Fruit fly (Drosophila melanogaster) whole organism, embryonic: Measurements from ENCODE around the gene CG8564.

ENCODE experiments used
- B-H2 ChIP-seq: fragments of 200-800 bp; sonication (Bioruptor generic); optimal IDR thresholded peaks from 2 replicates; lab custom pipeline; 2018; ENCODE audit warnings: missing biosample characterization, mild to moderate bottlenecking, missing genetic modification characterization
- CG10366 ChIP-seq: fragments of 200-800 bp; sonication (Bioruptor generic); IDR thresholded peaks from 2 replicates; pipeline ENCODE4 v1.3.6; 2022; ENCODE audit warnings: missing biosample characterization, missing genetic modification characterization
- CG11093 ChIP-seq: fragments of 200-800 bp; sonication (Bioruptor generic); IDR thresholded peaks from 3 replicates; pipeline ENCODE4 v1.3.6; 2022; ENCODE audit warnings: missing biosample characterization, missing genetic modification characterization
- CG18262 ChIP-seq: fragments of 200-800 bp; optimal IDR thresholded peaks from 3 replicates; lab custom pipeline; 2019; ENCODE audit warnings: missing biosample characterization, mild to moderate bottlenecking, missing genetic modification characterization, moderate library complexity
- CG2678 ChIP-seq: fragments of 200-800 bp; sonication (Bioruptor generic); optimal IDR thresholded peaks from 3 replicates; lab custom pipeline; 2019; ENCODE audit warnings: missing biosample characterization, mild to moderate bottlenecking, missing genetic modification characterization, moderate library complexity
- CG31441 ChIP-seq: fragments of 200-800 bp; sonication (Bioruptor generic); IDR thresholded peaks from 2 replicates; pipeline ENCODE4 v1.3.6; 2022; ENCODE audit warnings: missing biosample characterization, missing genetic modification characterization
- CG34422 ChIP-seq: fragments of 200-800 bp; sonication (Bioruptor generic); IDR thresholded peaks from 3 replicates; pipeline ENCODE4 v1.3.6; 2022; ENCODE audit warnings: missing biosample characterization, missing genetic modification characterization
- CG3995 ChIP-seq: fragments of 200-800 bp; sonication (Bioruptor generic); optimal IDR thresholded peaks from 3 replicates; lab custom pipeline; 2016; ENCODE audit warnings: missing biosample characterization, missing genetic modification characterization
- CG4820 ChIP-seq: fragments of 200-800 bp; sonication (Bioruptor generic); optimal IDR thresholded peaks from 3 replicates; lab custom pipeline; 2016; ENCODE audit warnings: missing biosample characterization, missing genetic modification characterization
- CG5245 ChIP-seq: fragments of 200-800 bp; sonication (Bioruptor generic); optimal IDR thresholded peaks from 3 replicates; lab custom pipeline; 2016; ENCODE audit warnings: missing biosample characterization, missing genetic modification characterization
- CG6813 ChIP-seq: fragments of 200-800 bp; sonication (Bioruptor generic); optimal IDR thresholded peaks from 2 replicates; lab custom pipeline; 2017; ENCODE audit warnings: missing biosample characterization, missing genetic modification characterization, mild to moderate bottlenecking, moderate library complexity, missing genetic modification reagents
- Doc2 ChIP-seq: fragments of 200-800 bp; sonication (Bioruptor generic); IDR thresholded peaks from 2 replicates; pipeline ENCODE4 v1.3.6; 2022; ENCODE audit warnings: missing biosample characterization, missing genetic modification characterization
- E2f1 ChIP-seq: fragments of 200-800 bp; sonication (Bioruptor generic); IDR thresholded peaks from 2 replicates; pipeline ENCODE4 v1.3.6; 2022; ENCODE audit warnings: missing biosample characterization, missing genetic modification characterization
- Fer1 ChIP-seq: fragments of 200-800 bp; sonication (Bioruptor generic); optimal IDR thresholded peaks from 2 replicates; lab custom pipeline; 2017; ENCODE audit warnings: missing biosample characterization, mild to moderate bottlenecking, missing genetic modification characterization
- HHEX ChIP-seq: fragments of 200-800 bp; sonication (Bioruptor generic); optimal IDR thresholded peaks from 3 replicates; lab custom pipeline; 2017; ENCODE audit warnings: missing biosample characterization, mild to moderate bottlenecking, missing genetic modification characterization, missing genetic modification reagents
- Med ChIP-seq: fragments of 200-800 bp; sonication (Bioruptor generic); peaks from one replicate; lab custom pipeline; 2016; ENCODE audit warnings: missing biosample characterization, missing genetic modification characterization, mild to moderate bottlenecking, inconsistent platforms, moderate library complexity
- Meics ChIP-seq: fragments of 200-800 bp; sonication (Bioruptor generic); optimal IDR thresholded peaks from 2 replicates; lab custom pipeline; 2017; ENCODE audit warnings: missing biosample characterization, mild to moderate bottlenecking, missing genetic modification characterization
- Nf-YB ChIP-seq: fragments of 200-800 bp; sonication (Bioruptor generic); optimal IDR thresholded peaks from 3 replicates; lab custom pipeline; 2019; ENCODE audit warnings: missing biosample characterization, mild to moderate bottlenecking, missing genetic modification characterization, moderate library complexity
- Opbp ChIP-seq: fragments of 200-800 bp; sonication (Bioruptor generic); IDR thresholded peaks from 3 replicates; pipeline ENCODE4 v1.3.6; 2022; ENCODE audit warnings: missing biosample characterization, missing genetic modification characterization; ENCODE audit not compliant: partially characterized antibody
- Ptx1 ChIP-seq: fragments of 200-800 bp; sonication (Bioruptor generic); IDR thresholded peaks from 2 replicates; pipeline ENCODE4 v1.3.6; 2022; ENCODE audit warnings: missing biosample characterization, missing genetic modification characterization
- Rfx ChIP-seq: fragments of 200-800 bp; sonication (Bioruptor generic); IDR thresholded peaks from 2 replicates; pipeline ENCODE4 v1.3.6; 2022; ENCODE audit warnings: missing biosample characterization, missing genetic modification characterization
- Rx ChIP-seq: fragments of 200-800 bp; sonication (Bioruptor generic); IDR thresholded peaks from 2 replicates; pipeline ENCODE4 v1.3.6; 2022; ENCODE audit warnings: missing biosample characterization, missing genetic modification characterization
- Scr ChIP-seq: fragments of 200-800 bp; sonication (Bioruptor generic); IDR thresholded peaks from 2 replicates; pipeline ENCODE4 v1.3.6; 2022; ENCODE audit warnings: missing biosample characterization, missing genetic modification characterization; ENCODE audit not compliant: partially characterized antibody
- Ssrp ChIP-seq: fragments of 200-800 bp; sonication (Bioruptor generic); optimal IDR thresholded peaks from 2 replicates; lab custom pipeline; 2018; ENCODE audit warnings: missing biosample characterization, mild to moderate bottlenecking, missing genetic modification characterization, moderate library complexity
- Taf1 ChIP-seq: fragments of 200-800 bp; sonication (Bioruptor generic); IDR thresholded peaks from 2 replicates; pipeline ENCODE4 v1.3.6; 2022; ENCODE audit warnings: missing biosample characterization, missing genetic modification characterization
- Trl ChIP-seq, 3 experiments: fragments of >200 bp in 2 of 3; fragments of 200-800 bp in 1 of 3; sonication (Bioruptor generic) in 1 of 3; optimal IDR thresholded peaks; 2 replicates in 1 of 3; 3 replicates in 2 of 3; lab custom pipeline; 2016 to 2017; ENCODE audit warnings: missing biosample characterization in 1 of 3, missing genetic modification characterization in 1 of 3
- abd-A ChIP-seq: fragments of 200-800 bp; sonication (Bioruptor generic); optimal IDR thresholded peaks from 3 replicates; lab custom pipeline; 2019; ENCODE audit warnings: missing biosample characterization, mild to moderate bottlenecking, missing genetic modification characterization, moderate library complexity
- ac ChIP-seq: fragments of 200-800 bp; sonication (Bioruptor generic); optimal IDR thresholded peaks from 3 replicates; lab custom pipeline; 2017; ENCODE audit warnings: missing biosample characterization, mild to moderate bottlenecking, missing genetic modification characterization
- ara ChIP-seq: fragments of 200-800 bp; sonication (Bioruptor generic); IDR thresholded peaks from 2 replicates; pipeline ENCODE4 v1.3.6; 2022; ENCODE audit warnings: missing biosample characterization, missing genetic modification characterization
- az2 ChIP-seq: fragments of 200-800 bp; sonication (Bioruptor generic); optimal IDR thresholded peaks from 3 replicates; lab custom pipeline; 2016; ENCODE audit warnings: missing biosample characterization, missing genetic modification characterization
- bbx ChIP-seq: fragments of 200-800 bp; sonication (Bioruptor generic); IDR thresholded peaks from 2 replicates; pipeline ENCODE4 v1.3.6; 2022; ENCODE audit warnings: missing biosample characterization, missing genetic modification characterization; ENCODE audit not compliant: partially characterized antibody
- chm ChIP-seq: fragments of 200-800 bp; sonication (Bioruptor generic); IDR thresholded peaks from 2 replicates; pipeline ENCODE4 v1.3.6; 2022; ENCODE audit warnings: missing biosample characterization, missing genetic modification characterization
- corto ChIP-seq: fragments of 200-800 bp; sonication (Bioruptor generic); optimal IDR thresholded peaks from 2 replicates; lab custom pipeline; 2016; ENCODE audit warnings: missing biosample characterization, mild to moderate bottlenecking, missing genetic modification characterization, moderate library complexity
- croc ChIP-seq: fragments of 200-800 bp; sonication (Bioruptor generic); conservative IDR thresholded peaks from 3 replicates; pipeline ENCODE4 v1.3.6; 2022; ENCODE audit warnings: missing biosample characterization, missing genetic modification characterization
- crol ChIP-seq: fragments of 200-800 bp; sonication (Bioruptor generic); IDR thresholded peaks from 2 replicates; pipeline ENCODE4 v1.3.6; 2022; ENCODE audit warnings: missing biosample characterization, missing genetic modification characterization
- gcm ChIP-seq: fragments of 200-800 bp; sonication (Bioruptor generic); optimal IDR thresholded peaks from 2 replicates; lab custom pipeline; 2019; ENCODE audit warnings: missing biosample characterization, mild to moderate bottlenecking, missing genetic modification characterization, moderate library complexity
- gem ChIP-seq: fragments of 200-800 bp; sonication (Bioruptor generic); optimal IDR thresholded peaks from 2 replicates; lab custom pipeline; 2019; ENCODE audit warnings: missing biosample characterization, mild to moderate bottlenecking, missing genetic modification characterization, moderate library complexity
- grn ChIP-seq: fragments of 200-800 bp; sonication (Bioruptor generic); optimal IDR thresholded peaks from 3 replicates; lab custom pipeline; 2017; ENCODE audit warnings: missing biosample characterization, missing genetic modification characterization
- gro ChIP-seq: fragments of 200-800 bp; sonication (Bioruptor generic); optimal IDR thresholded peaks from 2 replicates; lab custom pipeline; 2016; ENCODE audit warnings: missing biosample characterization, missing genetic modification characterization
- gsb-n ChIP-seq: fragments of 200-800 bp; sonication (Bioruptor generic); optimal IDR thresholded peaks from 3 replicates; lab custom pipeline; 2018; ENCODE audit warnings: missing biosample characterization, mild to moderate bottlenecking, missing genetic modification characterization
- jing ChIP-seq: fragments of 200-800 bp; sonication (Bioruptor generic); optimal IDR thresholded peaks from 2 replicates; lab custom pipeline; 2018; ENCODE audit warnings: missing biosample characterization, mild to moderate bottlenecking, missing genetic modification characterization
- pb ChIP-seq: fragments of 200-800 bp; sonication (Bioruptor generic); optimal IDR thresholded peaks from 3 replicates; lab custom pipeline; 2016; ENCODE audit warnings: missing biosample characterization, missing genetic modification characterization
- scrt ChIP-seq: fragments of 200-800 bp; sonication (Bioruptor generic); optimal IDR thresholded peaks from 2 replicates; lab custom pipeline; 2018; ENCODE audit warnings: missing biosample characterization, mild to moderate bottlenecking, missing genetic modification characterization, moderate library complexity
- sens ChIP-seq: fragments of 200-800 bp; sonication (Bioruptor generic); peaks from one replicate; lab custom pipeline; 2016; ENCODE audit warnings: missing biosample characterization, missing genetic modification characterization
- sim ChIP-seq: fragments of 200-800 bp; sonication (Bioruptor generic); IDR thresholded peaks from 2 replicates; pipeline ENCODE4 v1.3.6; 2022; ENCODE audit warnings: missing biosample characterization, missing genetic modification characterization
- stc ChIP-seq: fragments of 200-800 bp; sonication (Bioruptor generic); IDR thresholded peaks from 2 replicates; pipeline ENCODE4 v1.3.6; 2022; ENCODE audit warnings: missing biosample characterization, missing genetic modification characterization
- trem ChIP-seq: fragments of 200-800 bp; optimal IDR thresholded peaks from 3 replicates; lab custom pipeline; 2019; ENCODE audit warnings: missing biosample characterization, mild to moderate bottlenecking, missing genetic modification characterization, moderate library complexity
- unpg ChIP-seq: fragments of 200-800 bp; sonication (Bioruptor generic); optimal IDR thresholded peaks from 3 replicates; lab custom pipeline; 2018; ENCODE audit warnings: missing biosample characterization, mild to moderate bottlenecking, missing genetic modification characterization, moderate library complexity
- vvl ChIP-seq: fragments of 200-800 bp; sonication (Bioruptor generic); IDR thresholded peaks from 2 replicates; pipeline ENCODE4 v1.3.6; 2022; ENCODE audit warnings: missing biosample characterization, missing genetic modification characterization
- wek ChIP-seq: fragments of 200-800 bp; sonication (Bioruptor generic); optimal IDR thresholded peaks from 3 replicates; lab custom pipeline; 2018; ENCODE audit warnings: missing biosample characterization, mild to moderate bottlenecking, missing genetic modification characterization, moderate library complexity
- zfh1 ChIP-seq: fragments of 200-800 bp; sonication (Bioruptor generic); IDR thresholded peaks from 3 replicates; pipeline ENCODE4 v1.3.6; 2022; ENCODE audit warnings: missing biosample characterization, missing genetic modification characterization

CG8564 gene

DNA sequence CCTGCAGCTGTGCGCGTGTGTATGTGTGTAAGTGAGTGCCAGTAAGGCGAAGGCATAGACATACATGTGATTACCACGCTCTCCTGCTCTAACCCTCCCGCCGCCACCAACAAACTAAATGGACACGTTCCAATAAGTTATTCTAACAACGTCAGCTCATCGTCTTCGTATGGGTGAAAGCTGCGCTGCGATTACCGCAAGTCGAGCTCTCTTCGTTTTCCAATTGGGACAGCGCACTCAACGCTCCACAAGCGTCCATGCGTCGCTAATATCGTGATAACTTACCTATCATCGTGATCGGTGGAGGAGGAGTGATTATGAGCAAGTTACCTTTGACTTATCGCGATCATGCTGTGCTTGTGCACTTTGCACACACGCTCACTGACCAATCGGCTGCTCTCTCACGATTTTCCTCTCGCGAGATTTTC, 26.6 kb downstream of the CG8564 start (continued):
- TF ChIP-seq Trl (optimal IDR thresholded peaks at IDR 0.05; lab: Kevin White, UChicago) (peak; percentile 45 to 57), Trl (GFP tag; optimal IDR thresholded peaks at IDR 0.05; lab: Kevin White, UChicago) (no peak), pb (GFP tag; lab: Kevin White, UChicago) (no peak), CG31441 (GFP tag; lab: Robert Waterston, UW) (peak; percentile 39; the same call in 1 of the 2 replicates), E2f1 (GFP tag; lab: Robert Waterston, UW) (no peak), croc (GFP tag; lab: Robert Waterston, UW) (no peak), CG5245 (GFP tag; lab: Kevin White, UChicago) (peak; percentile 2), Fer1 (GFP tag; lab: Kevin White, UChicago) (peak; percentile 18), corto (GFP tag; lab: Kevin White, UChicago) (no peak), CG18262 (peak; percentile 2), CG6813 (GFP tag; lab: Kevin White, UChicago) (peak; percentile 18), grn (peak; percentile 94), B-H2 (no peak), ara (peak; percentile 46), abd-A (tag; lab: Kevin White, UChicago) (no peak), Rfx (GFP tag; lab: Robert Waterston, UW) (0 out of 2 replicates have a peak, but pooled peaks have one; percentile 25), CG3995 (peak; percentile 75), jing (GFP tag; lab: Kevin White, UChicago) (no peak), sim (GFP tag; lab: Robert Waterston, UW) (no peak), Ptx1 (GFP tag; lab: Robert Waterston, UW) (0 out of 2 replicates have a peak, but pooled peaks have one; percentile 20), Ssrp (tag; lab: Kevin White, UChicago) (no peak), Scr (GFP tag; lab: Robert Waterston, UW) (no peak), zfh1 (GFP tag; lab: Robert Waterston, UW) (0 out of 3 replicates have a peak, but pooled peaks have one; percentile 38), bbx (peak; percentile 16; the same call in 1 of the 2 replicates), wek (GFP tag; lab: Kevin White, UChicago) (peak; percentile 5), Med (GFP tag; lab: Kevin White, UChicago) (peak; percentile 75), vvl (GFP tag; lab: Robert Waterston, UW) (peak; percentile 64; the same call in 1 of the 2 replicates), sens (peak; percentile 71), Nf-YB (peak; percentile 29), Opbp (GFP tag; lab: Robert Waterston, UW) (no peak), unpg (GFP tag; lab: Kevin White, UChicago) (peak; percentile 9), CG2678 (peak; percentile 46), gro (peak; percentile 40), stc (GFP tag; lab: Robert Waterston, UW) (peak; percentile 38; the same call in 1 of the 2 replicates), HHEX (GFP tag; lab: Kevin White, UChicago) (no peak), gcm (GFP tag; lab: Kevin White, UChicago) (no peak), crol (GFP tag; lab: Robert Waterston, UW) (peak; percentile 91), trem (peak; percentile 33), CG34422 (GFP tag; lab: Robert Waterston, UW) (no peak), Doc2 (GFP tag; lab: Robert Waterston, UW) (no peak), gem (tag; lab: Kevin White, UChicago) (no peak), az2 (no peak), scrt (GFP tag; lab: Kevin White, UChicago) (no peak), gsb-n (tag; lab: Kevin White, UChicago) (peak; percentile 30), ac (peak; percentile 56), CG10366 (GFP tag; lab: Robert Waterston, UW) (no peak), Rx (no peak), chm (GFP tag; lab: Robert Waterston, UW) (no peak), Meics (GFP tag; lab: Kevin White, UChicago) (peak; percentile 56), Taf1 (GFP tag; lab: Robert Waterston, UW) (no peak), CG11093 (no peak), CG4820 (GFP tag; lab: Kevin White, UChicago) (peak; percentile 98)
